Worm (Caenorhabditis elegans): ENCODE data around the gene F40G12.7.

F40G12.7 gene

ce11 chrV:14322743-14323142, 48.4 kb downstream of the F40G12.7 start, which contains the start of gene F47B8.3:
TSS of gene F47B8.3 (minus strand) at chrV:14323003.
- TF ChIP-seq mxl-3 (GFP tag; optimal IDR thresholded peaks at IDR 0.05): peak; percentile 12
- TF ChIP-seq mdl-1 (tag; optimal IDR thresholded peaks at IDR 0.05): peak in 1 of 2 experiments; percentile 70
- TF ChIP-seq lin-29 (GFP tag; IDR thresholded peaks at IDR 0.05): no peak
- peak; percentile 31 for TF ChIP-seq hlh-11 (tag; optimal IDR thresholded peaks at IDR 0.05)
- no peak for TF ChIP-seq zag-1 (tag; optimal IDR thresholded peaks at IDR 0.05)
- TF ChIP-seq nhr-28 (tag; optimal IDR thresholded peaks at IDR 0.05): peak; percentile 50
- TF ChIP-seq dve-1 (tag; optimal IDR thresholded peaks at IDR 0.05; ENCODE audit: insufficient read depth): peak; percentile 3
- TF ChIP-seq hlh-30 (tag; optimal IDR thresholded peaks at IDR 0.05; ENCODE audit: insufficient read depth): peak; percentile 75
- TF ChIP-seq daf-16 (GFP tag; optimal IDR thresholded peaks at IDR 0.05): no peak
- TF ChIP-seq daf-16 (tag; optimal IDR thresholded peaks at IDR 0.05): peak; percentile 9
- peak; percentile 19 for TF ChIP-seq rbr-2 (tag; optimal IDR thresholded peaks at IDR 0.05)
- no peak for TF ChIP-seq arid-1 (GFP tag; conservative IDR thresholded peaks at IDR 0.05)
- no peak for TF ChIP-seq daf-12 (tag; optimal IDR thresholded peaks at IDR 0.05)
- peak; percentile 42 for TF ChIP-seq nhr-6 (tag; optimal IDR thresholded peaks at IDR 0.05)
- peak; percentile 59 for TF ChIP-seq mep-1 (tag; optimal IDR thresholded peaks at IDR 0.05)
- no peak for TF ChIP-seq unc-130 (GFP tag; optimal IDR thresholded peaks at IDR 0.05)
- no peak for TF ChIP-seq egl-43 (GFP tag; IDR thresholded peaks at IDR 0.05)
- peak; percentile 48 for TF ChIP-seq hmg-1.1 (GFP tag; IDR thresholded peaks at IDR 0.05)
- peak in 1 of 2 experiments; percentile 49 for TF ChIP-seq lsy-2 (tag; optimal IDR thresholded peaks at IDR 0.05)
- no peak for TF ChIP-seq Y48G9A.11 (GFP tag; IDR thresholded peaks at IDR 0.05)
- TF ChIP-seq daf-8 (GFP tag; IDR thresholded peaks at IDR 0.05): no peak

- TF ChIP-seq sdz-12 (GFP tag; optimal IDR thresholded peaks at IDR 0.05): no peak
- no peak for TF ChIP-seq hif-1 (tag; optimal IDR thresholded peaks at IDR 0.05)
- TF ChIP-seq fkh-10 (GFP tag; optimal IDR thresholded peaks at IDR 0.05): no peak
- no peak for TF ChIP-seq mxl-2 (GFP tag; conservative IDR thresholded peaks at IDR 0.05)
- no peak for TF ChIP-seq Y48G9A.11 (GFP tag; IDR thresholded peaks at IDR 0.05)
- TF ChIP-seq F26F4.8 (GFP tag; conservative IDR thresholded peaks at IDR 0.05): 0 out of 2 replicates have a peak, but pooled peaks have one; percentile 3
- no peak for TF ChIP-seq spr-3 (GFP tag; optimal IDR thresholded peaks at IDR 0.05)
- no peak for TF ChIP-seq tag-97 (GFP tag; IDR thresholded peaks at IDR 0.05)
- TF ChIP-seq spr-1 (tag; optimal IDR thresholded peaks at IDR 0.05): no peak
- TF ChIP-seq F49E8.2 (tag; optimal IDR thresholded peaks at IDR 0.05; ENCODE audit: borderline replicate concordance): no peak
- no peak for TF ChIP-seq zfp-3 (GFP tag; conservative IDR thresholded peaks at IDR 0.05)
- TF ChIP-seq lim-7 (GFP tag; IDR thresholded peaks at IDR 0.05): peak; percentile 32; the same call in 1 of the 2 replicates
- TF ChIP-seq aha-1 (tag): peak; percentile 76
- TF ChIP-seq nhr-25 (tag; optimal IDR thresholded peaks at IDR 0.05; ENCODE audit: borderline replicate concordance, insufficient read depth): no peak
- TF ChIP-seq ceh-62 (tag; optimal IDR thresholded peaks at IDR 0.05): no peak
- no peak for TF ChIP-seq ZK337.2 (GFP tag; IDR thresholded peaks at IDR 0.05)
- peak in 1 of 2 experiments; percentile 96 for TF ChIP-seq unc-62 (GFP tag; optimal IDR thresholded peaks at IDR 0.05 in 1 of 2)
- no peak for TF ChIP-seq unc-62 (tag; optimal IDR thresholded peaks at IDR 0.05)
- peak; percentile 99 for TF ChIP-seq set-16 (GFP tag; IDR thresholded peaks at IDR 0.05)
- TF ChIP-seq mdl-1 (tag; optimal IDR thresholded peaks at IDR 0.05): peak in 1 of 2 experiments; percentile 53
- no peak for TF ChIP-seq daf-19 (GFP tag; conservative IDR thresholded peaks at IDR 0.05)
- no peak for TF ChIP-seq hmg-1.1 (GFP tag; IDR thresholded peaks at IDR 0.05)
- no peak for TF ChIP-seq F37D6.2 (tag; optimal IDR thresholded peaks at IDR 0.05)
- TF ChIP-seq hlh-30 (tag; optimal IDR thresholded peaks at IDR 0.05; ENCODE audit: insufficient read depth): peak; percentile 45
- peak; percentile 90; the same call in 1 of the 2 replicates for TF ChIP-seq pha-4 (GFP tag; IDR thresholded peaks at IDR 0.05)
- no peak for TF ChIP-seq pha-4 (tag; optimal IDR thresholded peaks at IDR 0.05)
- TF ChIP-seq nhr-237 (tag; optimal IDR thresholded peaks at IDR 0.05): no peak
- no peak for TF ChIP-seq zip-11 (GFP tag; IDR thresholded peaks at IDR 0.05)
- no peak for TF ChIP-seq nhr-10 (tag; optimal IDR thresholded peaks at IDR 0.05)
- TF ChIP-seq Y5F2A.4 (GFP tag; optimal IDR thresholded peaks at IDR 0.05): no peak
- no peak for TF ChIP-seq lsy-2 (tag; optimal IDR thresholded peaks at IDR 0.05)
- no peak for TF ChIP-seq ztf-11 (tag; optimal IDR thresholded peaks at IDR 0.05)
These were observed 50.4 kb downstream of the F40G12.7 start, which contains the start of the genes F47B8.4 and F47B8.18 for ce11 chrV:14324502-14325467. TSS of gene F47B8.4 (minus strand) at chrV:14324673. TSS of gene F47B8.18 (minus strand) at chrV:14325464.
